Worm (Caenorhabditis elegans) whole organism, L1 larva: ENCODE results near the gene rskd-1.

Source experiments
- ama-1 ChIP-seq: fragments of 150-350 bp; optimal IDR thresholded peaks from 2 replicates; lab custom pipeline; 2014
- ceh-82 ChIP-seq, 3 experiments: fragments of 150-350 bp in 1 of 3; sonication (generic microtip) in 2 of 3; optimal IDR thresholded peaks; 2 replicates each; lab custom pipeline; 2014 to 2017; ENCODE audit warnings: missing biosample characterization in 3 of 3, missing genetic modification characterization in 3 of 3
- ces-1 ChIP-seq: fragments of 150-350 bp; optimal IDR thresholded peaks from 2 replicates; lab custom pipeline; 2014; ENCODE audit warnings: missing biosample characterization, missing genetic modification reagents, missing genetic modification characterization
- nhr-77 ChIP-seq: fragments of 150-350 bp; optimal IDR thresholded peaks from 2 replicates; lab custom pipeline; 2014; ENCODE audit warnings: missing biosample characterization, missing genetic modification characterization
- rnt-1 ChIP-seq: sonication (generic microtip); optimal IDR thresholded peaks from 2 replicates; lab custom pipeline; 2016; ENCODE audit warnings: mild to moderate bottlenecking, missing genetic modification characterization, moderate library complexity, missing compliant biosample characterization

DNA sequence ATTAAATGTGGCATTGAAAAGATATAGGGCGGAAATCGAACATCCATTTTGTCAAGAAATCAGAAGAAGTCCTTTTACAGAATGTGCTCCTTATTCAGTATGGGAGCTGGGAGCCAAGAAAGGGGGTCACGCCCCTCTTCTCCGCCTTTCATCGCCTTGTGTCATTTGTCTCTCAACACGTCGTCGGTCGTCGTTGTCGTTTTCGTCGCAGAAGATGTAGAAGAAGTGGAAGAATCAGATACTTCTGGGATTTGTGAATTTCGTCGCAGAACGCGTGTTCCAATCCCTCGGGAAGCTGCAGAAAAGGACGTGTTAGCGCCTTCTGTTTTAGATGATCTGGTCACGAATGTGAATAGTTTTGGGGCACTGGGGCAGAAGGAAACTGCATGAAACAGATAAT is 11.5 kb downstream of the rskd-1 start, which contains the start of gene bnc-1:
- TF ChIP-seq rnt-1 (tag; lab: Kevin White, UChicago) (no peak), ama-1 (lab: Kevin White, UChicago) (no peak), ceh-82 (tag; optimal IDR thresholded peaks at IDR 0.05; lab: Kevin White, UChicago) (no peak), ces-1 (GFP tag; lab: Kevin White, UChicago) (no peak), nhr-77 (tag; lab: Kevin White, UChicago) (no peak)
